Fruit fly (Drosophila melanogaster) whole organism, adult: ENCODE results near the gene CG16998.

ENCODE experiments used
- CG11617 ChIP-seq: fragments of 200-800 bp; sonication (Bioruptor generic); optimal IDR thresholded peaks from 2 replicates; lab custom pipeline; 2017; ENCODE audit warnings: mild to moderate bottlenecking, missing biosample characterization, missing genetic modification reagents, missing genetic modification characterization
- CG12768 ChIP-seq: fragments of 200-800 bp; sonication (Bioruptor generic); optimal IDR thresholded peaks from 2 replicates; lab custom pipeline; 2017; ENCODE audit warnings: missing biosample characterization, missing genetic modification characterization, mild to moderate bottlenecking, moderate library complexity, missing genetic modification reagents
- CG1620 ChIP-seq: fragments of 200-800 bp; sonication (Bioruptor generic); optimal IDR thresholded peaks from 2 replicates; lab custom pipeline; 2016; ENCODE audit warnings: missing biosample characterization, missing genetic modification characterization
- CG33017 ChIP-seq: fragments of 200-800 bp; sonication (Bioruptor generic); optimal IDR thresholded peaks from 2 replicates; lab custom pipeline; 2018; ENCODE audit warnings: missing biosample characterization, mild to moderate bottlenecking, missing genetic modification characterization, moderate library complexity
- CG5204 ChIP-seq: fragments of 200-800 bp; sonication (Bioruptor generic); optimal IDR thresholded peaks from 2 replicates; lab custom pipeline; 2016; ENCODE audit warnings: missing biosample characterization, missing genetic modification characterization
- CG7045 ChIP-seq: fragments of 200-800 bp; sonication (Bioruptor generic); optimal IDR thresholded peaks from 2 replicates; lab custom pipeline; 2017; ENCODE audit warnings: missing biosample characterization, mild to moderate bottlenecking, missing genetic modification characterization
- CG7101 ChIP-seq: fragments of 200-800 bp; sonication (Bioruptor generic); optimal IDR thresholded peaks from 2 replicates; lab custom pipeline; 2018; ENCODE audit warnings: missing biosample characterization, mild to moderate bottlenecking, missing genetic modification characterization, moderate library complexity
- Clk ChIP-seq: fragments of 200-800 bp; sonication (Bioruptor generic); optimal IDR thresholded peaks from 2 replicates; lab custom pipeline; 2017; ENCODE audit warnings: missing biosample characterization, missing genetic modification characterization
- Hr96 ChIP-seq: fragments of 200-800 bp; sonication (Bioruptor generic); optimal IDR thresholded peaks from 2 replicates; lab custom pipeline; 2016; ENCODE audit warnings: missing biosample characterization, missing genetic modification characterization
- Mnt ChIP-seq: fragments of 200-800 bp; sonication (Bioruptor generic); optimal IDR thresholded peaks from 2 replicates; lab custom pipeline; 2016; ENCODE audit warnings: missing biosample characterization, mild to moderate bottlenecking, missing genetic modification characterization
- cic ChIP-seq: fragments of 200-800 bp; sonication (Bioruptor generic); optimal IDR thresholded peaks from 2 replicates; lab custom pipeline; 2017; ENCODE audit warnings: missing biosample characterization, mild to moderate bottlenecking, missing genetic modification characterization, moderate library complexity
- kay ChIP-seq: fragments of 200-800 bp; sonication (Bioruptor generic); peaks from one replicate; lab custom pipeline; 2016; ENCODE audit warnings: missing biosample characterization, missing genetic modification characterization, borderline replicate concordance
- tj ChIP-seq: fragments of 200-800 bp; sonication (Bioruptor generic); optimal IDR thresholded peaks from 3 replicates; lab custom pipeline; 2017; ENCODE audit warnings: missing biosample characterization, mild to moderate bottlenecking, missing genetic modification characterization, moderate library complexity

DNA sequence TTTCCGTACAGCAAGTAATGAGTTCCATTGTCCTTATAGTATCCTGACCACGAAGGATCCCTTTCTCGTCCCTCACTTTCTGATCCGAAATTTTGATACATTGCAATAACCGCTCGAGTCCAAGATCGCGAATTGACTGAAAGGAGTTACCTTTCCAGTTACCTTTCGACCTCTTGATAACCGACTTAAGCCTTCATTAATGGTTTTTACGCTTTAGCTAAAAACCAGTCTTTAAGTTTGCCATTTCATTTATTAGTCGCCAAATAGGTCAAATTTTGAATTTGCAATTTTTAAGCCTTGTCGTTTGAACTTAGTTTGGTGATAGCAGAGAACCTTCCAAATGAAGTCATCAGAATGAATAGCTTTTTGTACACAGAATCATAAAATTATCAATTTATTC lies 2.7 kb upstream of the CG16998 start, which contains the start of gene CG32376:
- TF ChIP-seq CG11617 (GFP tag; lab: Kevin White, UChicago) = no peak
- TF ChIP-seq kay (GFP tag; lab: Kevin White, UChicago) = no peak
- TF ChIP-seq Mnt (GFP tag; lab: Kevin White, UChicago) = no peak
- no peak for TF ChIP-seq CG12768 (GFP tag; lab: Kevin White, UChicago)
- TF ChIP-seq Clk = no peak
- TF ChIP-seq cic (GFP tag; lab: Kevin White, UChicago) = no peak
- no peak for TF ChIP-seq CG7101 (tag; lab: Kevin White, UChicago)
- no peak for TF ChIP-seq tj
- no peak for TF ChIP-seq CG5204 (GFP tag; lab: Kevin White, UChicago)
- no peak for TF ChIP-seq CG1620
- TF ChIP-seq Hr96 (GFP tag; lab: Kevin White, UChicago) = no peak
- no peak for TF ChIP-seq CG33017 (tag; lab: Kevin White, UChicago)
- no peak for TF ChIP-seq CG7045
